Worm (Caenorhabditis elegans) whole organism, late embryonic: ENCODE results near the gene F19G12.3.

Experiments
- ceh-9 ChIP-seq: sonication (generic microtip); optimal IDR thresholded peaks from 2 replicates; lab custom pipeline; 2016; ENCODE audit warnings: mild to moderate bottlenecking, missing genetic modification characterization, inconsistent platforms, missing compliant biosample characterization
- fkh-6 ChIP-seq: sonication (generic microtip); optimal IDR thresholded peaks from 2 replicates; lab custom pipeline; 2016; ENCODE audit warnings: missing genetic modification characterization, missing compliant biosample characterization
- pha-4 ChIP-seq: fragments of 150-350 bp; optimal IDR thresholded peaks from 2 replicates; lab custom pipeline; 2018; ENCODE audit warnings: missing biosample characterization, missing genetic modification reagents, missing genetic modification characterization
- syd-9 ChIP-seq: sonication (generic microtip); optimal IDR thresholded peaks from 2 replicates; lab custom pipeline; 2016; ENCODE audit warnings: mild to moderate bottlenecking, missing genetic modification characterization, moderate library complexity, missing compliant biosample characterization
- tbx-7 ChIP-seq: sonication (generic microtip); optimal IDR thresholded peaks from 2 replicates; lab custom pipeline; 2016; ENCODE audit warnings: missing genotype, missing genetic modification characterization, missing compliant biosample characterization
- ttx-3 ChIP-seq: sonication (generic microtip); optimal IDR thresholded peaks from 2 replicates; lab custom pipeline; 2016; ENCODE audit warnings: missing genetic modification reagents, missing genetic modification characterization, missing compliant biosample characterization
- ztf-16 ChIP-seq: sonication (generic microtip); optimal IDR thresholded peaks from 2 replicates; lab custom pipeline; 2017; ENCODE audit warnings: missing genetic modification characterization, missing compliant biosample characterization

ce11 chrX:1450352-1450818, 25.8 kb downstream of the F19G12.3 start, which contains the start of gene W05H7.1:
- no peak for TF ChIP-seq ztf-16 (tag; lab: Kevin White, UChicago)
- TF ChIP-seq pha-4 (tag; lab: Kevin White, UChicago): no peak
- TF ChIP-seq fkh-6 (tag; lab: Kevin White, UChicago): no peak
- TF ChIP-seq tbx-7: no peak
- no peak for TF ChIP-seq syd-9 (tag; lab: Kevin White, UChicago)
- no peak for TF ChIP-seq ceh-9 (tag; lab: Kevin White, UChicago)
- TF ChIP-seq ttx-3 (tag; lab: Kevin White, UChicago): no peak
